Worm (Caenorhabditis elegans): ENCODE measurements around the gene spe-26.

spe-26 gene

DNA sequence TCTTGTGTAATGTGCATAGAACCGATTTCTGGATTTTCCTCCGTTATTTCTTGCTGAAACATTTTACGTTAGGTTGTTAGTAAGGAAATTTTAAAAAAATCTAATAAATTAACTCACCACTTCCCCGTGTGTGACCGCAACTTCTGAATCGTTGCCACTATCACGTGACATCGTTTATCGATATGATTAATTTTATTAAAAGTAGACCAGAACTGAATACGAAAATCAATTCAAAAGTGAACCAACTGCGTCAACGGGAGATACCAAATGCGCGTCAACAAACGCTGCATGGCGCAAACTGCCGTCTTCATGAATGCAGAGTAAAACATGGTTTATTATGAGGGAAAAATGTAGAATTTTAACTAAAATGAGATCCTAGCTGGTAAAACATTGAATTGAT lies 25.7 kb downstream of the spe-26 start, which contains the start of gene sir-2.1 (continued):
- TF ChIP-seq rec-8 (tag; optimal IDR thresholded peaks at IDR 0.05) = no peak
- peak; percentile 37 for TF ChIP-seq ceh-79 (tag; optimal IDR thresholded peaks at IDR 0.05)
- no peak for TF ChIP-seq ccch-3 (GFP tag; optimal IDR thresholded peaks at IDR 0.05)
- TF ChIP-seq Y53F4B.3 (GFP tag; IDR thresholded peaks at IDR 0.05) = no peak
- TF ChIP-seq athp-1 (tag; optimal IDR thresholded peaks at IDR 0.05) = peak; percentile 29
- TF ChIP-seq F57A8.1 (GFP tag; optimal IDR thresholded peaks at IDR 0.05) = no peak
- peak; percentile 13 for TF ChIP-seq chd-7 (tag; optimal IDR thresholded peaks at IDR 0.05)

ce11 chrIV:10360336-10360735 lies 31.4 kb downstream of the spe-26 start, which contains the start of gene ugt-59:
Gene ugt-59 (plus strand): TSS chrIV:10360636.
- TF ChIP-seq egl-18 (GFP tag; IDR thresholded peaks at IDR 0.05) = no peak
- TF ChIP-seq F22D6.2 (tag; optimal IDR thresholded peaks at IDR 0.05) = no peak
- TF ChIP-seq B0261.1 (tag; optimal IDR thresholded peaks at IDR 0.05) = no peak
- TF ChIP-seq hmg-1.2 (GFP tag; IDR thresholded peaks at IDR 0.05) = no peak
- TF ChIP-seq hsf-1 (GFP tag; IDR thresholded peaks at IDR 0.05) = no peak

DNA sequence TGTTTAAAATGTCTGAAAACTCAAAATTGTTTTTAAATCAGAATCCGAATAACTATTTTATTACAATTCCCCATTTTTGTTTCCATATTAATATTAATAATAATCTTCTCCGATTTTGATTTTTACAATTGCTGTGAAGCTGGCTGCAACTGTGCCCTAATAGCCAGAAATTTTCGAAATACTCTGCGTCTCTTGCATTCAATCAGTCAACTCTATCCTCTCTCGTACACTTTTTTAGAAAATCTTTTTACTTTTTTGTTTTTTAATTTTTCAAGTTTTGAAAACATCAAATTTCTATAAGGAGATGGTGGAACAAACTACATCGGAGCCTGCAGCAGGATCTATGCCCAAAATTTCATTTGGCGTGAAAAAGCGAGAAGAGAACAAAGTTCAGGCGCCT lies 33.9 kb downstream of the spe-26 start, which contains the start of gene gkow-1:
Gene gkow-1 (plus strand): TSS at position 301 of the 400 bp plus-strand sequence.
- TF ChIP-seq sea-2 (GFP tag; IDR thresholded peaks at IDR 0.05) = no peak
- TF ChIP-seq hmg-1.2 (GFP tag; IDR thresholded peaks at IDR 0.05) = peak; percentile 45; the same call in 1 of the 2 replicates
- TF ChIP-seq lin-40 (tag; optimal IDR thresholded peaks at IDR 0.05) = no peak
- TF ChIP-seq F10E7.11 (tag; optimal IDR thresholded peaks at IDR 0.05) = no peak
- TF ChIP-seq Y53F4B.3 (GFP tag; IDR thresholded peaks at IDR 0.05) = no peak

ce11 chrIV:10357072-10357471 lies 34.7 kb downstream of the spe-26 start, which contains the start of gene R11A8.1:
Gene R11A8.1 (minus strand): TSS chrIV:10357172.
- TF ChIP-seq lsl-1 (GFP tag; optimal IDR thresholded peaks at IDR 0.05) (peak; percentile 67), F57A8.1 (GFP tag; optimal IDR thresholded peaks at IDR 0.05) (no peak), ceh-79 (tag; optimal IDR thresholded peaks at IDR 0.05) (no peak)

DNA sequence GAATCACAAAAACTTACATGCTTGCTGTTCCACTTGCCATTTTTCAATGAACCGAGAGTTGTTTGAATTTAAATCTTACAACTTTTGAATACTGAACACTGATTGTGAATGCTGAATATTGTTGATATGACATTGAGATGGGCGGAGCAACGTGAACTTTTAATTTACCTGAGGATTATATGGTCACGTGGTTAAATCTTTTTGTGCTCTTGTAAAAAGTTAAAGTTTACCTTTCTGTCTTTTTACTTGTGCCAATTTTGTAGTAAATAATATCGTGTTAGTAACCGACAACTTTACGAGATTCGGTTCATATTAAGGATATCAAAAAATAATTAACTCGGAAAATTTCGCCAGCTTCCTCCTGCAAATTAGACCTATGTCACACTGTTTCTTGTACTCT lies 39.5 kb downstream of the spe-26 start, which contains the start of gene Y43C5B.2:
Gene Y43C5B.2 (minus strand): TSS at position 101 of the 400 bp plus-strand sequence.
- TF ChIP-seq ztf-3 (GFP tag; optimal IDR thresholded peaks at IDR 0.05) (no peak), egrh-3 (GFP tag; IDR thresholded peaks at IDR 0.05) (no peak), ztf-28 (GFP tag; IDR thresholded peaks at IDR 0.05) (no peak), C06A6.2 (GFP tag; conservative IDR thresholded peaks at IDR 0.05) (no peak), sdz-38 (tag; optimal IDR thresholded peaks at IDR 0.05) (no peak), F37B4.10 (GFP tag; IDR thresholded peaks at IDR 0.05) (no peak), sea-2 (GFP tag; IDR thresholded peaks at IDR 0.05) (no peak), unc-62 (GFP tag; optimal IDR thresholded peaks at IDR 0.05) (no peak)

ce11 chrIV:10349871-10350640 lies 41.7 kb downstream of the spe-26 start, which contains the start of the genes unc-43 and Y43C5B.3:
Gene unc-43 (minus strand): TSS chrIV:10350217.
Gene Y43C5B.3 (plus strand): TSS chrIV:10350590.
- TF ChIP-seq nhr-80 (tag; optimal IDR thresholded peaks at IDR 0.05) = peak; percentile 68
- no peak for TF ChIP-seq Y53F4B.3 (GFP tag; IDR thresholded peaks at IDR 0.05)

DNA sequence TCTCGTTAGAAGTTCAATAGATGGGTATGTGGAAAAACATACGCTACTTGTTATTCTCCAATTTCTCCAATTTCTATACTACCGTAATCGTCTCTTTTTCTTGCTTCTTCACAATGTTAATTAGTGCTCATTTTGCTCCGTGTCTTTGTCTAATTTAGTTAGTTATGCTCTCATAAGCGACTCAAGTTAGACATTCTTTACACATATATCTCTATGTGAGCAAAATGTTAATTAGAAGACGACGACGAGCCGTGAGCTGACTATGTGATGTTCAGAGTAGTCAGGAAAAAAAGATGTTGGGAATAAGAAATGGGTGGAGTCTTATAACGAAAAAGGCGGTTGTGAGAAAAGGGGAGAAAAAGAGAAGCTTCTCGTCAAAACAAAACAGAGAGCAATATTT lies 44.2 kb downstream of the spe-26 start:
- TF ChIP-seq dox-1 (GFP tag; IDR thresholded peaks at IDR 0.05) (no peak), lin-26 (GFP tag; IDR thresholded peaks at IDR 0.05) (no peak), hlh-12 (tag; optimal IDR thresholded peaks at IDR 0.05) (no peak), K11D2.4 (GFP tag; IDR thresholded peaks at IDR 0.05) (no peak), egl-18 (GFP tag; IDR thresholded peaks at IDR 0.05) (no peak), egrh-3 (GFP tag; IDR thresholded peaks at IDR 0.05) (no peak), F52B5.7 (tag; optimal IDR thresholded peaks at IDR 0.05) (no peak), nhr-120 (GFP tag; IDR thresholded peaks at IDR 0.05) (no peak), ceh-91 (GFP tag; IDR thresholded peaks at IDR 0.05) (no peak), madf-10 (tag; optimal IDR thresholded peaks at IDR 0.05) (no peak), mel-28 (tag; optimal IDR thresholded peaks at IDR 0.05; ENCODE audit: borderline replicate concordance) (no peak)
